Worm (Caenorhabditis elegans): ENCODE measurements around the gene pup-2.

The pup-2 gene

DNA sequence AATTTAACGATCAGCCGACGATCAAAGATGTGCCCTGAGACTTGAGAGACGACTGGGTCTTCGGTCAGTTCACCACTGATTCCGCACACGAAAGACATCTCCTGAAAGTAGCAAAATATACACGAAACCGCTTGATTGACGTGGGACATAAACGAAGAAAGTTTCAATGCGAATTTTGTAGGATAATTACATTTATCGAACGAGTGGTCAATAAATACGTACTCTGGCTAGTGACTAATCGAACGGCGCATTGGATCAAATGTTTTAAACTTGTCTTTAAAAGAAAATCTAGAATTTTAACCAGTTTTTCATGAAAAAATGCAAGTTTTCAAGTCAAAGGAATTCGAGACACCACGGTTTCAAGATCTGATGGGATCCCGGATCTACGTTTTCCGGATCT lies 13.8 kb upstream of the pup-2 start, which contains the start of gene prp-19:
prp-19 (minus strand) TSS at position 101 of the 400 bp plus-strand sequence.
- TF ChIP-seq odd-2 (tag; optimal IDR thresholded peaks at IDR 0.05) (no peak), pros-1 (tag; optimal IDR thresholded peaks at IDR 0.05) (no peak), ztf-16 (tag; optimal IDR thresholded peaks at IDR 0.05) (no peak), mec-3 (tag; optimal IDR thresholded peaks at IDR 0.05; ENCODE audit: borderline replicate concordance) (no peak), unc-55 (GFP tag; optimal IDR thresholded peaks at IDR 0.05) (no peak)

DNA sequence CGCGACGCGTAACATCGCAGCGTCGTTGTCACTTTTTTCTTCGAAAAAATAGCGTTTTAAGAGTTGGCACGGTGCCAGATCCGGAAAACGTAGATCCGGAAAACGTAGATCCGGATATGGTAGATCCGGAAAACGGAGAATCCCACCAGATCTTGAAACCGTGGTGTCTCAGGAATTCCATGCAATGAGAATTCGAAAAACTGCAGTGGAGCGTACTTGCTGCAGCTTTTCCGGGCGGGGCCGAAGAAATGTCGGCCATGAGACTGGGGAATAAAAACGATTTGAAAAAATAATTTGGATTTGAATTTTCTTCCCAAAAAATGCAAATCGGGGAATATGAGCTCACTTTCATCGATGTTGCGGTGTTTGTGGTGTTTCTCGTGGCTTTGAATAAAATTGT lies 13.2 kb upstream of the pup-2 start, which contains the start of gene K10D2.5:
K10D2.5 (plus strand) TSS at position 251 of the 400 bp plus-strand sequence.
- TF ChIP-seq hlh-13 (GFP tag; optimal IDR thresholded peaks at IDR 0.05) (peak; percentile 49), ceh-2 (tag; optimal IDR thresholded peaks at IDR 0.05) (peak; percentile 99), unc-86 (tag; optimal IDR thresholded peaks at IDR 0.05) (peak; percentile 78), pax-1 (tag; optimal IDR thresholded peaks at IDR 0.05) (peak; percentile 49), ceh-14 (tag; optimal IDR thresholded peaks at IDR 0.05) (peak; percentile 95), sox-2 (GFP tag; IDR thresholded peaks at IDR 0.05) (peak; percentile 23), eyg-1 (tag; optimal IDR thresholded peaks at IDR 0.05) (peak; percentile 89), ttx-3 (tag; optimal IDR thresholded peaks at IDR 0.05) (no peak), pag-3 (tag; optimal IDR thresholded peaks at IDR 0.05; ENCODE audit: borderline replicate concordance) (peak; percentile 78), K02D7.2 (tag; optimal IDR thresholded peaks at IDR 0.05) (peak; percentile 60), C38D4.7 (GFP tag; optimal IDR thresholded peaks at IDR 0.05) (no peak), ceh-34 (tag; optimal IDR thresholded peaks at IDR 0.05) (peak; percentile 94), hlh-8 (tag; optimal IDR thresholded peaks at IDR 0.05) (peak; percentile 95), che-1 (tag; optimal IDR thresholded peaks at IDR 0.05) (no peak), C08G9.2 (tag; optimal IDR thresholded peaks at IDR 0.05) (peak; percentile 100), ref-2 (tag; optimal IDR thresholded peaks at IDR 0.05) (peak; percentile 99), ceh-30 (tag; optimal IDR thresholded peaks at IDR 0.05) (no peak), lin-11 (tag; optimal IDR thresholded peaks at IDR 0.05) (no peak), tbx-7 (tag; optimal IDR thresholded peaks at IDR 0.05) (peak; percentile 99), ceh-24 (tag; optimal IDR thresholded peaks at IDR 0.05) (no peak), nhr-232 (tag; optimal IDR thresholded peaks at IDR 0.05) (peak; percentile 25), pqm-1 (tag; optimal IDR thresholded peaks at IDR 0.05) (peak; percentile 94), zip-5 (tag; optimal IDR thresholded peaks at IDR 0.05) (peak; percentile 92), syd-9 (tag; optimal IDR thresholded peaks at IDR 0.05) (peak; percentile 82), pha-4 (tag; optimal IDR thresholded peaks at IDR 0.05) (no peak), ahr-1 (tag; optimal IDR thresholded peaks at IDR 0.05) (peak; percentile 80), dmd-4 (tag; optimal IDR thresholded peaks at IDR 0.05; ENCODE audit: borderline replicate concordance) (peak; percentile 87), pros-1 (tag; optimal IDR thresholded peaks at IDR 0.05) (peak; percentile 51), unc-42 (tag; optimal IDR thresholded peaks at IDR 0.05) (peak; percentile 87), fax-1 (tag; optimal IDR thresholded peaks at IDR 0.05) (peak; percentile 93), ceh-31 (tag; optimal IDR thresholded peaks at IDR 0.05) (peak; percentile 100), tbx-2 (tag; optimal IDR thresholded peaks at IDR 0.05) (peak; percentile 99), ceh-22 (tag; optimal IDR thresholded peaks at IDR 0.05) (no peak), hlh-30 (tag; optimal IDR thresholded peaks at IDR 0.05; ENCODE audit: insufficient read depth) (peak; percentile 23), ceh-18 (tag; optimal IDR thresholded peaks at IDR 0.05) (peak; percentile 95), sdc-2 (tag; optimal IDR thresholded peaks at IDR 0.05) (peak; percentile 79), ztf-16 (tag; optimal IDR thresholded peaks at IDR 0.05) (peak; percentile 92), ets-4 (tag; optimal IDR thresholded peaks at IDR 0.05) (peak; percentile 100), pha-2 (tag; optimal IDR thresholded peaks at IDR 0.05) (no peak), ceh-45 (GFP tag; IDR thresholded peaks at IDR 0.05) (0 out of 2 replicates have a peak, but pooled peaks have one; percentile 16), gmeb-2 (tag; optimal IDR thresholded peaks at IDR 0.05) (peak; percentile 55), K09A11.1 (tag; optimal IDR thresholded peaks at IDR 0.05; ENCODE audit: insufficient read depth) (no peak), mec-3 (tag; optimal IDR thresholded peaks at IDR 0.05; ENCODE audit: borderline replicate concordance) (peak; percentile 98), Y22D7AL.16 (tag; optimal IDR thresholded peaks at IDR 0.05) (no peak), sox-4 (tag; optimal IDR thresholded peaks at IDR 0.05) (no peak), elt-4 (tag; optimal IDR thresholded peaks at IDR 0.05) (peak; percentile 91), ceh-9 (tag; optimal IDR thresholded peaks at IDR 0.05) (no peak), T23F11.4 (GFP tag; optimal IDR thresholded peaks at IDR 0.05) (no peak), madf-2 (tag; optimal IDR thresholded peaks at IDR 0.05) (peak; percentile 80)
